Fruit fly (Drosophila melanogaster) whole organism, embryonic: ENCODE results near the gene CG14423.
A peak's percentile ranks its signal among the peaks of the same experiment; 100 is the strongest.

Experiments
- B-H1 ChIP-seq: fragments of 200-800 bp; sonication (Bioruptor generic); IDR thresholded peaks from 3 replicates; pipeline ENCODE4 v1.3.6; 2022; ENCODE audit warnings: missing biosample characterization, missing genetic modification characterization
- CG10147 ChIP-seq: fragments of 200-800 bp; sonication (Bioruptor generic); optimal IDR thresholded peaks from 2 replicates; lab custom pipeline; 2019; ENCODE audit warnings: missing biosample characterization, mild to moderate bottlenecking, missing genetic modification characterization, moderate library complexity
- CG11695 ChIP-seq: fragments of 200-800 bp; sonication (Bioruptor generic); IDR thresholded peaks from 3 replicates; pipeline ENCODE4 v1.3.6; 2022; ENCODE audit warnings: missing biosample characterization, missing genetic modification characterization
- CG12104 ChIP-seq: fragments of 200-800 bp; sonication (Bioruptor generic); optimal IDR thresholded peaks from 3 replicates; lab custom pipeline; 2016; ENCODE audit warnings: missing biosample characterization, missing genetic modification characterization
- CG15011 ChIP-seq: fragments of 200-800 bp; sonication (Bioruptor generic); optimal IDR thresholded peaks from 3 replicates; lab custom pipeline; 2018; ENCODE audit warnings: missing biosample characterization, mild to moderate bottlenecking, missing genetic modification characterization
- CG15073 ChIP-seq: fragments of 200-800 bp; sonication (Bioruptor generic); optimal IDR thresholded peaks from 2 replicates; lab custom pipeline; 2016; ENCODE audit warnings: missing biosample characterization, missing genetic modification characterization
- CG1792 ChIP-seq: fragments of 200-800 bp; sonication (Bioruptor generic); optimal IDR thresholded peaks from 2 replicates; lab custom pipeline; 2016; ENCODE audit warnings: missing biosample characterization, missing genetic modification characterization
- CG18476 ChIP-seq: fragments of 200-800 bp; sonication (Bioruptor generic); optimal IDR thresholded peaks from 2 replicates; lab custom pipeline; 2016; ENCODE audit warnings: missing biosample characterization, mild to moderate bottlenecking, missing genetic modification characterization
- CG2116 ChIP-seq: fragments of 200-800 bp; sonication (Bioruptor generic); optimal IDR thresholded peaks from 3 replicates; lab custom pipeline; 2018; ENCODE audit warnings: missing biosample characterization, mild to moderate bottlenecking, missing genetic modification characterization
- CG31441 ChIP-seq: fragments of 200-800 bp; sonication (Bioruptor generic); IDR thresholded peaks from 2 replicates; pipeline ENCODE4 v1.3.6; 2022; ENCODE audit warnings: missing biosample characterization, missing genetic modification characterization
- CG32532 ChIP-seq: fragments of 200-800 bp; sonication (Bioruptor generic); IDR thresholded peaks from 2 replicates; pipeline ENCODE4 v1.3.6; 2022; ENCODE audit warnings: missing biosample characterization, missing genetic modification characterization
- CG34224 ChIP-seq: fragments of 200-800 bp; sonication (Bioruptor generic); IDR thresholded peaks from 3 replicates; pipeline ENCODE4 v1.3.6; 2022; ENCODE audit warnings: missing biosample characterization, missing genetic modification characterization; ENCODE audit not compliant: partially characterized antibody
- CG34376 ChIP-seq: fragments of 200-800 bp; sonication (Bioruptor generic); optimal IDR thresholded peaks from 2 replicates; lab custom pipeline; 2018; ENCODE audit warnings: missing biosample characterization, mild to moderate bottlenecking, missing genetic modification characterization
- CG3847 ChIP-seq: fragments of 200-800 bp; sonication (Bioruptor generic); IDR thresholded peaks from 2 replicates; pipeline ENCODE4 v1.3.6; 2022; ENCODE audit warnings: missing biosample characterization, missing genetic modification characterization
- CG4617 ChIP-seq: fragments of 200-800 bp; sonication (Bioruptor generic); optimal IDR thresholded peaks from 3 replicates; lab custom pipeline; 2016; ENCODE audit warnings: missing biosample characterization, missing genetic modification characterization, borderline replicate concordance
- CG4730 ChIP-seq: fragments of 200-800 bp; sonication (Bioruptor generic); IDR thresholded peaks from 2 replicates; pipeline ENCODE4 v1.3.6; 2022; ENCODE audit warnings: missing biosample characterization, missing genetic modification characterization
- CG7786 ChIP-seq: fragments of 200-800 bp; sonication (Bioruptor generic); optimal IDR thresholded peaks from 2 replicates; lab custom pipeline; 2016; ENCODE audit warnings: missing biosample characterization, missing genetic modification characterization
- CG7963 ChIP-seq: fragments of 200-800 bp; sonication (Bioruptor generic); IDR thresholded peaks from 3 replicates; pipeline ENCODE4 v1.3.6; 2022; ENCODE audit warnings: missing biosample characterization, missing genetic modification characterization; ENCODE audit not compliant: partially characterized antibody
- Dip2 ChIP-seq: fragments of 200-800 bp; sonication (Bioruptor generic); IDR thresholded peaks from 2 replicates; pipeline ENCODE4 v1.3.6; 2022; ENCODE audit warnings: missing biosample characterization, missing genetic modification characterization
- E2f2 ChIP-seq: fragments of 200-800 bp; sonication (Bioruptor generic); IDR thresholded peaks from 2 replicates; pipeline ENCODE4 v1.3.6; 2022; ENCODE audit warnings: missing biosample characterization, missing genetic modification characterization
- Elba2 ChIP-seq: fragments of 200-800 bp; sonication (Bioruptor generic); optimal IDR thresholded peaks from 3 replicates; lab custom pipeline; 2016; ENCODE audit warnings: missing biosample characterization, missing genetic modification characterization
- Ets97D ChIP-seq: fragments of 200-800 bp; sonication (Bioruptor generic); optimal IDR thresholded peaks from 3 replicates; lab custom pipeline; 2016; ENCODE audit warnings: missing biosample characterization, missing genetic modification characterization
- Fer1 ChIP-seq: fragments of 200-800 bp; sonication (Bioruptor generic); optimal IDR thresholded peaks from 2 replicates; lab custom pipeline; 2017; ENCODE audit warnings: missing biosample characterization, mild to moderate bottlenecking, missing genetic modification characterization
- Gsc ChIP-seq: fragments of 200-800 bp; sonication (Bioruptor generic); IDR thresholded peaks from 2 replicates; pipeline ENCODE4 v1.3.6; 2022; ENCODE audit warnings: missing biosample characterization, missing genetic modification characterization
- HLHmδ ChIP-seq: fragments of 200-800 bp; sonication (Bioruptor generic); optimal IDR thresholded peaks from 2 replicates; lab custom pipeline; 2018; ENCODE audit warnings: missing biosample characterization, mild to moderate bottlenecking, missing genetic modification characterization, moderate library complexity
- Hmx ChIP-seq: fragments of 200-800 bp; sonication (Bioruptor generic); optimal IDR thresholded peaks from 2 replicates; lab custom pipeline; 2016; ENCODE audit warnings: missing biosample characterization, missing genetic modification characterization
- MBD-R2 ChIP-seq: fragments of 200-800 bp; sonication (Bioruptor generic); IDR thresholded peaks from 2 replicates; pipeline ENCODE4 v1.3.6; 2022; ENCODE audit warnings: missing biosample characterization, missing genetic modification characterization
- Oaz ChIP-seq: fragments of 200-800 bp; sonication (Bioruptor generic); IDR thresholded peaks from 2 replicates; pipeline ENCODE4 v1.3.6; 2022; ENCODE audit warnings: missing biosample characterization, missing genetic modification characterization
- YL-1 ChIP-seq: fragments of 200-800 bp; sonication (Bioruptor generic); optimal IDR thresholded peaks from 3 replicates; lab custom pipeline; 2017; ENCODE audit warnings: missing biosample characterization, mild to moderate bottlenecking, missing genetic modification characterization
- ara ChIP-seq: fragments of 200-800 bp; sonication (Bioruptor generic); IDR thresholded peaks from 2 replicates; pipeline ENCODE4 v1.3.6; 2022; ENCODE audit warnings: missing biosample characterization, missing genetic modification characterization
- bbx ChIP-seq: fragments of 200-800 bp; sonication (Bioruptor generic); IDR thresholded peaks from 2 replicates; pipeline ENCODE4 v1.3.6; 2022; ENCODE audit warnings: missing biosample characterization, missing genetic modification characterization; ENCODE audit not compliant: partially characterized antibody
- chm ChIP-seq: fragments of 200-800 bp; sonication (Bioruptor generic); IDR thresholded peaks from 2 replicates; pipeline ENCODE4 v1.3.6; 2022; ENCODE audit warnings: missing biosample characterization, missing genetic modification characterization
- emc ChIP-seq: fragments of 200-800 bp; sonication (Bioruptor generic); optimal IDR thresholded peaks from 2 replicates; lab custom pipeline; 2016; ENCODE audit warnings: missing biosample characterization, missing genetic modification characterization
- ftz-f1 ChIP-seq: fragments of 200-800 bp; sonication (Bioruptor generic); optimal IDR thresholded peaks from 2 replicates; lab custom pipeline; 2016; ENCODE audit warnings: missing biosample characterization, missing genetic modification characterization
- grn ChIP-seq: fragments of 200-800 bp; sonication (Bioruptor generic); optimal IDR thresholded peaks from 3 replicates; lab custom pipeline; 2017; ENCODE audit warnings: missing biosample characterization, missing genetic modification characterization
- gsb-n ChIP-seq: fragments of 200-800 bp; sonication (Bioruptor generic); optimal IDR thresholded peaks from 3 replicates; lab custom pipeline; 2018; ENCODE audit warnings: missing biosample characterization, mild to moderate bottlenecking, missing genetic modification characterization
- kah ChIP-seq: fragments of 200-800 bp; sonication (Bioruptor generic); optimal IDR thresholded peaks from 2 replicates; lab custom pipeline; 2018; ENCODE audit warnings: missing biosample characterization, mild to moderate bottlenecking, missing genetic modification characterization
- lov ChIP-seq, 2 experiments: fragments of 200-800 bp in 1 of 2; fragments of >200 bp in 1 of 2; sonication (Bioruptor generic) in 1 of 2; IDR thresholded peaks in 1 of 2; optimal IDR thresholded peaks in 1 of 2; 2 replicates in 1 of 2; 3 replicates in 1 of 2; pipeline versions ENCODE4 v1.3.6 to Lab custom; 2017 to 2022; ENCODE audit warnings: missing biosample characterization in 1 of 2, missing genetic modification characterization in 1 of 2
- org-1 ChIP-seq: fragments of 200-800 bp; sonication (Bioruptor generic); optimal IDR thresholded peaks from 2 replicates; lab custom pipeline; 2017; ENCODE audit warnings: missing biosample characterization, missing genetic modification characterization
- pan ChIP-seq, 4 experiments: fragments of >200 bp in 3 of 4; fragments of 200-800 bp in 1 of 4; sonication (Bioruptor generic) in 1 of 4; optimal IDR thresholded peaks in 3 of 4; IDR thresholded peaks in 1 of 4; 2 replicates each; pipeline versions ENCODE4 v1.3.6 to Lab custom; 2017 to 2022; ENCODE audit warnings: missing biosample characterization in 2 of 4, missing genetic modification characterization in 2 of 4, mixed read lengths in 1 of 4
- pnt ChIP-seq: fragments of 200-800 bp; sonication (Bioruptor generic); optimal IDR thresholded peaks from 3 replicates; lab custom pipeline; 2016; ENCODE audit warnings: missing biosample characterization, missing genetic modification characterization
- repo ChIP-seq: fragments of 200-800 bp; sonication (Bioruptor generic); optimal IDR thresholded peaks from 2 replicates; lab custom pipeline; 2016; ENCODE audit warnings: missing biosample characterization, missing genetic modification characterization
- schlank ChIP-seq: fragments of 200-800 bp; sonication (Bioruptor generic); optimal IDR thresholded peaks from 2 replicates; lab custom pipeline; 2018; ENCODE audit warnings: missing biosample characterization, mild to moderate bottlenecking, missing genetic modification characterization
- sqz ChIP-seq: fragments of 200-800 bp; sonication (Bioruptor generic); optimal IDR thresholded peaks from 3 replicates; lab custom pipeline; 2018; ENCODE audit warnings: missing biosample characterization, mild to moderate bottlenecking, missing genetic modification characterization
- sr ChIP-seq: fragments of 200-800 bp; sonication (Bioruptor generic); IDR thresholded peaks from 3 replicates; pipeline ENCODE4 v1.3.6; 2022; ENCODE audit warnings: missing biosample characterization, missing genetic modification characterization
- ssp ChIP-seq: fragments of 200-800 bp; sonication (Bioruptor generic); IDR thresholded peaks from 2 replicates; pipeline ENCODE4 v1.3.6; 2022; ENCODE audit warnings: missing biosample characterization, missing genetic modification characterization
- stc ChIP-seq: fragments of 200-800 bp; sonication (Bioruptor generic); IDR thresholded peaks from 2 replicates; pipeline ENCODE4 v1.3.6; 2022; ENCODE audit warnings: missing biosample characterization, missing genetic modification characterization
- toy ChIP-seq: fragments of 200-800 bp; sonication (Bioruptor generic); IDR thresholded peaks from 2 replicates; pipeline ENCODE4 v1.3.6; 2022; ENCODE audit warnings: missing biosample characterization, missing genetic modification characterization
- unpg ChIP-seq: fragments of 200-800 bp; sonication (Bioruptor generic); optimal IDR thresholded peaks from 3 replicates; lab custom pipeline; 2018; ENCODE audit warnings: missing biosample characterization, mild to moderate bottlenecking, missing genetic modification characterization, moderate library complexity
- zen2 ChIP-seq: fragments of 200-800 bp; sonication (Bioruptor generic); IDR thresholded peaks from 3 replicates; pipeline ENCODE4 v1.3.6; 2022; ENCODE audit warnings: missing biosample characterization, missing genetic modification characterization; ENCODE audit not compliant: partially characterized antibody

CG14423 gene

dm6 chrX:2947545-2948072 is 2.4 kb downstream of the CG14423 start, which contains the start of gene CG3603 (continued):
- TF ChIP-seq sqz (GFP tag; lab: Kevin White, UChicago) = peak; percentile 91
- no peak for TF ChIP-seq CG4617 (GFP tag; lab: Kevin White, UChicago)
- TF ChIP-seq MBD-R2 (GFP tag; lab: Robert Waterston, UW) = 0 out of 2 replicates have a peak, but pooled peaks have one; percentile 6
- no peak for TF ChIP-seq kah (GFP tag; lab: Kevin White, UChicago)
- no peak for TF ChIP-seq toy
- no peak for TF ChIP-seq CG4730 (GFP tag; lab: Robert Waterston, UW)
- TF ChIP-seq HLHmδ (GFP tag; lab: Kevin White, UChicago) = no peak
- TF ChIP-seq gsb-n (tag; lab: Kevin White, UChicago) = no peak
- TF ChIP-seq CG15011 (GFP tag; lab: Kevin White, UChicago) = peak; percentile 4
- TF ChIP-seq Gsc (GFP tag; lab: Robert Waterston, UW) = no peak
- peak; percentile 73 for TF ChIP-seq CG34376 (GFP tag; lab: Kevin White, UChicago)
- no peak for TF ChIP-seq unpg
- no peak for TF ChIP-seq CG3847
- TF ChIP-seq B-H1 (GFP tag; lab: Robert Waterston, UW) = no peak
- no peak for TF ChIP-seq chm (GFP tag; lab: Robert Waterston, UW)
- TF ChIP-seq CG7786 (GFP tag; lab: Kevin White, UChicago) = no peak
- TF ChIP-seq CG7963 (GFP tag; lab: Robert Waterston, UW) = no peak
- TF ChIP-seq CG2116 (GFP tag; lab: Kevin White, UChicago) = no peak
- no peak for TF ChIP-seq CG1792
- TF ChIP-seq pan (optimal IDR thresholded peaks at IDR 0.05; lab: Kevin White, UChicago) = no peak
- TF ChIP-seq pan (GFP tag; optimal IDR thresholded peaks at IDR 0.05 in 1 of 2, IDR thresholded peaks at IDR 0.05 in 1 of 2) = no peak
- TF ChIP-seq ftz-f1 = no peak
- no peak for TF ChIP-seq schlank (tag; lab: Kevin White, UChicago)
- no peak for TF ChIP-seq Fer1 (GFP tag; lab: Kevin White, UChicago)
- no peak for TF ChIP-seq org-1 (GFP tag; lab: Kevin White, UChicago)
- TF ChIP-seq CG10147 = no peak
- no peak for TF ChIP-seq sr
- no peak for TF ChIP-seq Dip2 (GFP tag; lab: Robert Waterston, UW)
- TF ChIP-seq YL-1 (GFP tag; lab: Kevin White, UChicago) = no peak
- peak; percentile 42; the same call in 1 of the 2 replicates for TF ChIP-seq bbx (GFP tag; lab: Robert Waterston, UW)
- TF ChIP-seq CG18476 (GFP tag; lab: Kevin White, UChicago) = no peak
- TF ChIP-seq zen2 = no peak
- no peak for TF ChIP-seq ssp (GFP tag; lab: Robert Waterston, UW)
- no peak for TF ChIP-seq Elba2 (GFP tag; lab: Kevin White, UChicago)
- no peak for TF ChIP-seq CG11695
- no peak for TF ChIP-seq emc (GFP tag; lab: Kevin White, UChicago)
- TF ChIP-seq Oaz = no peak
- no peak for TF ChIP-seq CG12104 (GFP tag; lab: Kevin White, UChicago)
- no peak for TF ChIP-seq lov (optimal IDR thresholded peaks at IDR 0.05; lab: Kevin White, UChicago)
- no peak for TF ChIP-seq lov (GFP tag; IDR thresholded peaks at IDR 0.05; lab: Robert Waterston, UW)
- TF ChIP-seq CG15073 = no peak
- TF ChIP-seq CG31441 = peak; percentile 28; the same call in 1 of the 2 replicates
- TF ChIP-seq CG34224 (GFP tag; lab: Robert Waterston, UW) = peak; percentile 38; the same call in 1 of the 3 replicates
- TF ChIP-seq Ets97D (GFP tag; lab: Kevin White, UChicago) = peak; percentile 58
- no peak for TF ChIP-seq ara (GFP tag; lab: Robert Waterston, UW)
- no peak for TF ChIP-seq pnt
- peak; percentile 16; the same call in 1 of the 2 replicates for TF ChIP-seq E2f2
- no peak for TF ChIP-seq Hmx (GFP tag; lab: Kevin White, UChicago)
- TF ChIP-seq grn (GFP tag; lab: Kevin White, UChicago) = peak; percentile 78
- peak; percentile 10; the same call in 1 of the 2 replicates for TF ChIP-seq CG32532 (GFP tag; lab: Robert Waterston, UW)
- no peak for TF ChIP-seq repo
- TF ChIP-seq stc (GFP tag; lab: Robert Waterston, UW) = no peak
